Worm (Caenorhabditis elegans): Measurements from ENCODE around the gene F23A7.4.

DNA sequence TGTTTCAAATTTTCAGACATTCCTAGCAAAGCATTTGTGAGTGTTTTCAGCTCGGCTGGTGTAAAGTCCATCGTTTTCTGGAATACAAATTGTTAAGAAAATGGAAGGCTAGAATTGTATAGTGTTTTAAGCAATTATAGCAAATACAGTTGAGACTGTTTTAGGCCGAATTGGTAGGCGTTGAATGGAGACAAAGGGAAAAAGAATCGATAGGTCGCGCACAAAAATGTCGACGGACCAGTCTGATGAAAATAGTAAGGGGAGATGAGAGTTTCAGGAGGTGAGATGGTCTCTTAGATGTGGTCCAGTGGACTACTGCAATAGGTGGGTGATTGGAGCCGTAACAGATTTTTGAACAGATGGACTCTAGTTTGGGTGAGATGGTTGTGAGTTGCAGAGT lies 28.2 kb downstream of the F23A7.4 start:
- TF ChIP-seq him-1 (tag; optimal IDR thresholded peaks at IDR 0.05): no peak
- no peak for TF ChIP-seq W03F9.2 (tag; optimal IDR thresholded peaks at IDR 0.05)
- no peak for TF ChIP-seq dao-5 (tag; optimal IDR thresholded peaks at IDR 0.05)

Data from whole organism, L4/young adult.